Fruit fly (Drosophila melanogaster): Measurements from ENCODE around the gene TfIIFalpha.

Gene TfIIFalpha

dm6 chr3R:6430206-6430605 is 49.9 kb downstream of the TfIIFalpha start (continued):
- TF ChIP-seq CG11696 (GFP tag; IDR thresholded peaks at IDR 0.05) (no peak), E2f1 (GFP tag; IDR thresholded peaks at IDR 0.05) (no peak), CG15479 (GFP tag; optimal IDR thresholded peaks at IDR 0.05) (no peak)

Measured in whole organism, embryonic.